Worm (Caenorhabditis elegans) whole organism, L1 larva: Measurements from ENCODE around the gene C35D10.12.

Source experiments
- egl-13 ChIP-seq: sonication (generic microtip); optimal IDR thresholded peaks from 2 replicates; lab custom pipeline; 2016; ENCODE audit warnings: missing genotype, missing genetic modification reagents, missing genetic modification characterization, missing compliant biosample characterization
- lin-14 ChIP-seq: fragments of 200-800 bp; sonication (Bioruptor generic); optimal IDR thresholded peaks from 2 replicates; lab custom pipeline; 2018; ENCODE audit warnings: mild to moderate bottlenecking, missing genetic modification characterization, moderate library complexity, missing compliant biosample characterization
- skn-1 ChIP-seq: fragments of 150-350 bp; optimal IDR thresholded peaks from 2 replicates; lab custom pipeline; 2014; ENCODE audit warnings: missing biosample characterization, missing genetic modification characterization

- TF ChIP-seq egl-13 (tag; lab: Kevin White, UChicago) (no peak), skn-1 (tag; lab: Kevin White, UChicago) (no peak), lin-14 (GFP tag; lab: Kevin White, UChicago) (no peak)
Measured at ce11 chrIII:4844327-4844726, 30.2 kb downstream of the C35D10.12 start, which contains the start of the genes clec-157 and fkh-5.
